Fruit fly (Drosophila melanogaster): ENCODE results near the gene CG2955.
A peak's percentile ranks its signal among the peaks of the same experiment; 100 is the strongest.

Gene CG2955

dm6 chr2L:4118983-4119670, 30.0 kb upstream of the CG2955 start (continued):
- peak; percentile 56 for TF ChIP-seq Ets96B (tag; optimal IDR thresholded peaks at IDR 0.05)
- TF ChIP-seq CG8319 (GFP tag; optimal IDR thresholded peaks at IDR 0.05), result peak; percentile 56
- TF ChIP-seq cyc (GFP tag; optimal IDR thresholded peaks at IDR 0.05), result peak; percentile 75
- no peak for TF ChIP-seq Hr38 (GFP tag; optimal IDR thresholded peaks at IDR 0.05)
- TF ChIP-seq acj6 (GFP tag; optimal IDR thresholded peaks at IDR 0.05), result peak; percentile 75
- peak; percentile 83 for TF ChIP-seq pdm3 (GFP tag; optimal IDR thresholded peaks at IDR 0.05)
- TF ChIP-seq Smox (GFP tag; optimal IDR thresholded peaks at IDR 0.05), result peak; percentile 81
- TF ChIP-seq salr (GFP tag; optimal IDR thresholded peaks at IDR 0.05), result peak in 1 of 2 experiments; percentile 33
- peak; percentile 62 for TF ChIP-seq CG10669 (GFP tag; optimal IDR thresholded peaks at IDR 0.05)
- TF ChIP-seq CG6808 (GFP tag; optimal IDR thresholded peaks at IDR 0.05), result peak; percentile 43
- no peak for TF ChIP-seq fd85E (GFP tag; optimal IDR thresholded peaks at IDR 0.05)
- peak; percentile 63 for TF ChIP-seq Eip75B (GFP tag; optimal IDR thresholded peaks at IDR 0.05)
- peak; percentile 43 for TF ChIP-seq Hr4 (GFP tag; optimal IDR thresholded peaks at IDR 0.05)
- TF ChIP-seq Met (GFP tag; optimal IDR thresholded peaks at IDR 0.05), result peak; percentile 83
- peak; percentile 44 for TF ChIP-seq fd59A (GFP tag; optimal IDR thresholded peaks at IDR 0.05)
- TF ChIP-seq achi (GFP tag; optimal IDR thresholded peaks at IDR 0.05), result peak; percentile 59
- TF ChIP-seq CG8119 (GFP tag; IDR thresholded peaks at IDR 0.05), result peak; percentile 71
- TF ChIP-seq dsx (GFP tag; optimal IDR thresholded peaks at IDR 0.05; ENCODE audit: poor library complexity, severe bottlenecking), result peak; percentile 29
- TF ChIP-seq eg (GFP tag; IDR thresholded peaks at IDR 0.05), result peak; percentile 77
- peak; percentile 51 for TF ChIP-seq spab (GFP tag; optimal IDR thresholded peaks at IDR 0.05)
- TF ChIP-seq topi (GFP tag; optimal IDR thresholded peaks at IDR 0.05), result peak; percentile 80

dm6 chr2L:4120043-4120442, 29.0 kb upstream of the CG2955 start, which contains the start of gene Sr-CIII:
Gene Sr-CIII (plus strand): TSS chr2L:4120343.
- TF ChIP-seq salr (GFP tag; optimal IDR thresholded peaks at IDR 0.05), result no peak
- no peak for TF ChIP-seq CG6792 (GFP tag; optimal IDR thresholded peaks at IDR 0.05)
- peak; percentile 18 for TF ChIP-seq Eip78C (GFP tag)

dm6 chr2L:4121402-4121801, 27.7 kb upstream of the CG2955 start, which contains the start of gene Sr-CI:
Gene Sr-CI (plus strand): TSS chr2L:4121702.
- TF ChIP-seq spab (GFP tag; optimal IDR thresholded peaks at IDR 0.05), result no peak
- no peak for TF ChIP-seq cyc (GFP tag; optimal IDR thresholded peaks at IDR 0.05)
- TF ChIP-seq vri (GFP tag; optimal IDR thresholded peaks at IDR 0.05), result no peak
- TF ChIP-seq achi (GFP tag; optimal IDR thresholded peaks at IDR 0.05), result no peak
- TF ChIP-seq Hr38 (GFP tag; optimal IDR thresholded peaks at IDR 0.05), result no peak
- no peak for TF ChIP-seq Ets96B (tag; optimal IDR thresholded peaks at IDR 0.05)
- no peak for TF ChIP-seq Smox (GFP tag; optimal IDR thresholded peaks at IDR 0.05)
- no peak for TF ChIP-seq Ets21C (GFP tag; optimal IDR thresholded peaks at IDR 0.05)

- TF ChIP-seq CG32006 (GFP tag; optimal IDR thresholded peaks at IDR 0.05) (no peak), CG1621 (tag; optimal IDR thresholded peaks at IDR 0.05) (no peak), CG11762 (GFP tag; optimal IDR thresholded peaks at IDR 0.05; ENCODE audit: insufficient read depth) (no peak), topi (GFP tag; optimal IDR thresholded peaks at IDR 0.05) (no peak), eg (GFP tag; IDR thresholded peaks at IDR 0.05) (no peak), Blimp-1 (GFP tag; optimal IDR thresholded peaks at IDR 0.05) (no peak), Gug (GFP tag; IDR thresholded peaks at IDR 0.05) (no peak), CG10669 (GFP tag; optimal IDR thresholded peaks at IDR 0.05) (no peak), Eip78C (GFP tag) (no peak)
Observed at dm6 chr2L:4123050-4123449, 26.0 kb upstream of the CG2955 start.

dm6 chr2L:4124629-4125350, 24.3 kb upstream of the CG2955 start:
- TF ChIP-seq eg (GFP tag; IDR thresholded peaks at IDR 0.05) (no peak), CG4318 (GFP tag; optimal IDR thresholded peaks at IDR 0.05) (no peak), Sox102F (GFP tag; optimal IDR thresholded peaks at IDR 0.05) (no peak), OdsH (GFP tag; optimal IDR thresholded peaks at IDR 0.05) (no peak), cyc (GFP tag; optimal IDR thresholded peaks at IDR 0.05) (no peak), pdm3 (GFP tag; optimal IDR thresholded peaks at IDR 0.05) (no peak), Hr38 (GFP tag; optimal IDR thresholded peaks at IDR 0.05) (no peak), Eip93F (GFP tag; optimal IDR thresholded peaks at IDR 0.05) (no peak), fkh (GFP tag; optimal IDR thresholded peaks at IDR 0.05) (no peak), CG34406 (GFP tag; optimal IDR thresholded peaks at IDR 0.05) (no peak), Blimp-1 (GFP tag; optimal IDR thresholded peaks at IDR 0.05) (no peak), ss (GFP tag; optimal IDR thresholded peaks at IDR 0.05) (no peak), svp (GFP tag) (peak; percentile 62), lz (GFP tag; optimal IDR thresholded peaks at IDR 0.05) (no peak), Gug (GFP tag; IDR thresholded peaks at IDR 0.05) (no peak), CG3919 (GFP tag; optimal IDR thresholded peaks at IDR 0.05) (no peak), CG6163 (GFP tag; IDR thresholded peaks at IDR 0.05) (0 out of 3 replicates have a peak, but pooled peaks have one; percentile 40)
